Worm (Caenorhabditis elegans): ENCODE results near the gene Y38F1A.2.

- no peak for TF ChIP-seq ces-1 (GFP tag; optimal IDR thresholded peaks at IDR 0.05)
- no peak for TF ChIP-seq nhr-76 (tag; optimal IDR thresholded peaks at IDR 0.05)
- TF ChIP-seq elt-3 (tag; optimal IDR thresholded peaks at IDR 0.05): no peak
- TF ChIP-seq lsy-2 (tag; optimal IDR thresholded peaks at IDR 0.05): no peak
- TF ChIP-seq ztf-11 (tag; optimal IDR thresholded peaks at IDR 0.05): no peak
- no peak for TF ChIP-seq flh-1 (GFP tag; optimal IDR thresholded peaks at IDR 0.05)
- no peak for TF ChIP-seq mep-1 (tag; optimal IDR thresholded peaks at IDR 0.05)
- TF ChIP-seq elt-1 (tag; optimal IDR thresholded peaks at IDR 0.05; ENCODE audit: borderline replicate concordance, insufficient read depth): no peak
- no peak for TF ChIP-seq unc-62 (GFP tag; optimal IDR thresholded peaks at IDR 0.05)
- TF ChIP-seq unc-120 (tag; optimal IDR thresholded peaks at IDR 0.05; ENCODE audit: poor library complexity, severe bottlenecking): no peak
- TF ChIP-seq pha-4 (tag; optimal IDR thresholded peaks at IDR 0.05): no peak
- TF ChIP-seq nhr-12 (tag; optimal IDR thresholded peaks at IDR 0.05): no peak
- TF ChIP-seq snpc-4 (tag; optimal IDR thresholded peaks at IDR 0.05): no peak
These were observed 10.6 kb downstream of the Y38F1A.2 start, which contains the start of gene ptr-18 for ce11 chrII:12965538-12965588.
